Worm (Caenorhabditis elegans): Measurements from ENCODE around the gene C16C8.20.

DNA sequence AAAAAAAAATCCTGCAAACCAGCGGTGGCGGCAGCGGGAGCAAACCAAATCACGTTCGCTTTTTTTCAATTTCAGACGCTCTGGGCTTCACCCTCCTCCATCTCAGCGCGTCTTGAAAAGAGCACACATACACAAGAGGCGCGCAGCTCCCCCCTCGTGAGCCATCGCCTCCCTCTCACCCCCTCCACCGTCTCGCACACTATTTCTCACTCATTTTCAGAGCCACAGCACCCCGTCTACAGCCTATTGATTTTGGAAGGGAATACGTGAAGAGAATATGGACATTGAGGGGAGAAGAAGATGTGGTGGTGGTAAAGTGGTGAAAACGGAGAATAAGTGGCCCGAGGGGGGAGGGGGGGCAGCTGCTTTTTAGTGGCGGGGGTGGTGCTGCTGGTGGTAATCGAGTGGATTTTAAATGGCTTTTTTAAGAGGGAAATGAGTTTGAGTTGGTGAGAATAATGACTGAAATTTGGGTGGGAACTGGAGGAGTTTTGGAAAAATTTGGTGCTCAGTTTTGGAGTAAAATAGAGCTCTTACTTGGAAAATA, 18.5 kb upstream of the C16C8.20 start:
- TF ChIP-seq lin-13 (GFP tag; optimal IDR thresholded peaks at IDR 0.05) (no peak), fkh-10 (GFP tag; optimal IDR thresholded peaks at IDR 0.05) (peak; percentile 48)
